Fruit fly (Drosophila melanogaster) whole organism, embryonic: ENCODE results near the gene CG3104.

Experiments
- Abd-B ChIP-seq: fragments of 200-800 bp; sonication (Bioruptor generic); optimal IDR thresholded peaks from 2 replicates; lab custom pipeline; 2018; ENCODE audit warnings: missing biosample characterization, mild to moderate bottlenecking, missing genetic modification characterization, moderate library complexity
- Atf-2 ChIP-seq: fragments of 200-800 bp; sonication (Bioruptor generic); optimal IDR thresholded peaks from 2 replicates; lab custom pipeline; 2016; ENCODE audit warnings: missing biosample characterization, missing genetic modification characterization
- CG10431 ChIP-seq: fragments of 200-800 bp; sonication (Bioruptor generic); optimal IDR thresholded peaks from 3 replicates; lab custom pipeline; 2018; ENCODE audit warnings: missing biosample characterization, mild to moderate bottlenecking, missing genetic modification characterization
- CG10959 ChIP-seq: fragments of 200-800 bp; sonication (Bioruptor generic); IDR thresholded peaks from 2 replicates; pipeline ENCODE4 v1.3.6; 2022; ENCODE audit warnings: missing biosample characterization, missing genetic modification characterization
- CG11085 ChIP-seq: fragments of 200-800 bp; sonication (Bioruptor generic); IDR thresholded peaks from 2 replicates; pipeline ENCODE4 v1.3.6; 2022; ENCODE audit warnings: missing biosample characterization, missing genetic modification characterization
- CG11247 ChIP-seq: fragments of 200-800 bp; sonication (Bioruptor generic); IDR thresholded peaks from 2 replicates; pipeline ENCODE4 v1.3.6; 2022; ENCODE audit warnings: missing biosample characterization, missing genetic modification characterization
- CG11504 ChIP-seq: fragments of 200-800 bp; sonication (Bioruptor generic); optimal IDR thresholded peaks from 3 replicates; lab custom pipeline; 2019; ENCODE audit warnings: missing biosample characterization, mild to moderate bottlenecking, missing genetic modification characterization, moderate library complexity
- CG12104 ChIP-seq: fragments of 200-800 bp; sonication (Bioruptor generic); optimal IDR thresholded peaks from 3 replicates; lab custom pipeline; 2016; ENCODE audit warnings: missing biosample characterization, missing genetic modification characterization
- CG12219 ChIP-seq: fragments of 200-800 bp; sonication (Bioruptor generic); optimal IDR thresholded peaks from 3 replicates; lab custom pipeline; 2018; ENCODE audit warnings: missing biosample characterization, mild to moderate bottlenecking, missing genetic modification characterization
- CG12236 ChIP-seq: fragments of 200-800 bp; sonication (Bioruptor generic); optimal IDR thresholded peaks from 2 replicates; lab custom pipeline; 2016; ENCODE audit warnings: missing biosample characterization, missing genetic modification characterization
- CG12744 ChIP-seq: fragments of 200-800 bp; sonication (Bioruptor generic); optimal IDR thresholded peaks from 2 replicates; lab custom pipeline; 2016; ENCODE audit warnings: missing biosample characterization, missing genetic modification characterization
- CG15601 ChIP-seq: fragments of 200-800 bp; sonication (Bioruptor generic); optimal IDR thresholded peaks from 3 replicates; lab custom pipeline; 2019; ENCODE audit warnings: missing biosample characterization, mild to moderate bottlenecking, missing genetic modification characterization, moderate library complexity
- CG2712 ChIP-seq: fragments of 200-800 bp; optimal IDR thresholded peaks from 3 replicates; lab custom pipeline; 2019; ENCODE audit warnings: missing biosample characterization, mild to moderate bottlenecking, missing genetic modification characterization, moderate library complexity
- CG31224 ChIP-seq: fragments of 200-800 bp; sonication (Bioruptor generic); IDR thresholded peaks from 2 replicates; pipeline ENCODE4 v1.3.6; 2022; ENCODE audit warnings: missing biosample characterization, missing genetic modification characterization
- CG31365 ChIP-seq: fragments of 200-800 bp; sonication (Bioruptor generic); optimal IDR thresholded peaks from 2 replicates; lab custom pipeline; 2018; ENCODE audit warnings: missing biosample characterization, mild to moderate bottlenecking, missing genetic modification characterization
- CG31441 ChIP-seq: fragments of 200-800 bp; sonication (Bioruptor generic); IDR thresholded peaks from 2 replicates; pipeline ENCODE4 v1.3.6; 2022; ENCODE audit warnings: missing biosample characterization, missing genetic modification characterization
- CG33557 ChIP-seq: fragments of 200-800 bp; sonication (Bioruptor generic); optimal IDR thresholded peaks from 2 replicates; lab custom pipeline; 2019; ENCODE audit warnings: missing biosample characterization, mild to moderate bottlenecking, missing genetic modification characterization, moderate library complexity
- CG3847 ChIP-seq: fragments of 200-800 bp; sonication (Bioruptor generic); IDR thresholded peaks from 2 replicates; pipeline ENCODE4 v1.3.6; 2022; ENCODE audit warnings: missing biosample characterization, missing genetic modification characterization
- CG3995 ChIP-seq: fragments of 200-800 bp; sonication (Bioruptor generic); optimal IDR thresholded peaks from 3 replicates; lab custom pipeline; 2016; ENCODE audit warnings: missing biosample characterization, missing genetic modification characterization
- CG4707 ChIP-seq: fragments of 200-800 bp; sonication (Bioruptor generic); optimal IDR thresholded peaks from 2 replicates; lab custom pipeline; 2018; ENCODE audit warnings: missing biosample characterization, mild to moderate bottlenecking, missing genetic modification characterization, moderate library complexity
- CG6791 ChIP-seq: fragments of 200-800 bp; sonication (Bioruptor generic); IDR thresholded peaks from 3 replicates; pipeline ENCODE4 v1.3.6; 2022; ENCODE audit warnings: missing biosample characterization, missing genetic modification characterization; ENCODE audit not compliant: partially characterized antibody
- CG6813 ChIP-seq: fragments of 200-800 bp; sonication (Bioruptor generic); optimal IDR thresholded peaks from 2 replicates; lab custom pipeline; 2017; ENCODE audit warnings: missing biosample characterization, missing genetic modification characterization, mild to moderate bottlenecking, moderate library complexity, missing genetic modification reagents
- CG8359 ChIP-seq: fragments of 200-800 bp; sonication (Bioruptor generic); optimal IDR thresholded peaks from 2 replicates; lab custom pipeline; 2017; ENCODE audit warnings: missing biosample characterization, mild to moderate bottlenecking, missing genetic modification characterization, borderline replicate concordance
- CG9932 ChIP-seq: fragments of 200-800 bp; sonication (Bioruptor generic); IDR thresholded peaks from 2 replicates; pipeline ENCODE4 v1.3.6; 2022; ENCODE audit warnings: missing biosample characterization, missing genetic modification characterization
- Dek ChIP-seq: fragments of 200-800 bp; sonication (Bioruptor generic); optimal IDR thresholded peaks from 3 replicates; lab custom pipeline; 2019; ENCODE audit warnings: missing biosample characterization, mild to moderate bottlenecking, missing genetic modification characterization, moderate library complexity
- ERR ChIP-seq: fragments of 200-800 bp; sonication (Bioruptor generic); optimal IDR thresholded peaks from 2 replicates; lab custom pipeline; 2016; ENCODE audit warnings: missing biosample characterization, missing genetic modification characterization
- Fer2 ChIP-seq: fragments of 200-800 bp; sonication (Bioruptor generic); optimal IDR thresholded peaks from 2 replicates; lab custom pipeline; 2018; ENCODE audit warnings: missing biosample characterization, mild to moderate bottlenecking, missing genetic modification characterization, moderate library complexity
- Hmr ChIP-seq: fragments of 200-800 bp; sonication (Bioruptor generic); optimal IDR thresholded peaks from 3 replicates; lab custom pipeline; 2017; ENCODE audit warnings: mild to moderate bottlenecking, missing biosample characterization, missing genetic modification reagents, missing genetic modification characterization
- Lim3 ChIP-seq: fragments of 200-800 bp; sonication (Bioruptor generic); IDR thresholded peaks from 2 replicates; pipeline ENCODE4 v1.3.6; 2022; ENCODE audit warnings: missing biosample characterization, missing genetic modification characterization
- MBD-R2 ChIP-seq: fragments of 200-800 bp; sonication (Bioruptor generic); IDR thresholded peaks from 2 replicates; pipeline ENCODE4 v1.3.6; 2022; ENCODE audit warnings: missing biosample characterization, missing genetic modification characterization
- Sox100B ChIP-seq: fragments of 200-800 bp; sonication (Bioruptor generic); optimal IDR thresholded peaks from 3 replicates; lab custom pipeline; 2018; ENCODE audit warnings: missing biosample characterization, mild to moderate bottlenecking, missing genetic modification characterization
- Stat92E ChIP-seq, 3 experiments: fragments of >200 bp in 2 of 3; fragments of 200-800 bp in 1 of 3; sonication (Bioruptor generic) in 1 of 3; optimal IDR thresholded peaks; 2 replicates each; lab custom pipeline; 2017 to 2019; ENCODE audit warnings: missing biosample characterization in 3 of 3, missing genetic modification characterization in 3 of 3, mild to moderate bottlenecking in 1 of 3, moderate library complexity in 1 of 3
- Tbp ChIP-seq: fragments of >200 bp; optimal IDR thresholded peaks from 2 replicates; lab custom pipeline; 2018; ENCODE audit warnings: missing biosample characterization, missing genetic modification characterization
- Xrp1 ChIP-seq: fragments of 200-800 bp; sonication (Bioruptor generic); IDR thresholded peaks from 2 replicates; pipeline ENCODE4 v1.3.6; 2022; ENCODE audit warnings: missing biosample characterization, missing genetic modification characterization
- YL-1 ChIP-seq: fragments of 200-800 bp; sonication (Bioruptor generic); optimal IDR thresholded peaks from 3 replicates; lab custom pipeline; 2017; ENCODE audit warnings: missing biosample characterization, mild to moderate bottlenecking, missing genetic modification characterization
- ato ChIP-seq: fragments of 200-800 bp; sonication (Bioruptor generic); IDR thresholded peaks from 2 replicates; pipeline ENCODE4 v1.3.6; 2022; ENCODE audit warnings: missing biosample characterization, missing genetic modification characterization; ENCODE audit not compliant: partially characterized antibody
- bbx ChIP-seq: fragments of 200-800 bp; sonication (Bioruptor generic); IDR thresholded peaks from 2 replicates; pipeline ENCODE4 v1.3.6; 2022; ENCODE audit warnings: missing biosample characterization, missing genetic modification characterization; ENCODE audit not compliant: partially characterized antibody
- da ChIP-seq: fragments of 200-800 bp; sonication (Bioruptor generic); optimal IDR thresholded peaks from 2 replicates; lab custom pipeline; 2016; ENCODE audit warnings: missing biosample characterization, missing genetic modification characterization
- dati ChIP-seq: fragments of 200-800 bp; sonication (Bioruptor generic); IDR thresholded peaks from 2 replicates; pipeline ENCODE4 v1.3.6; 2022; ENCODE audit warnings: missing biosample characterization, missing genetic modification characterization
- gem ChIP-seq: fragments of 200-800 bp; sonication (Bioruptor generic); optimal IDR thresholded peaks from 2 replicates; lab custom pipeline; 2019; ENCODE audit warnings: missing biosample characterization, mild to moderate bottlenecking, missing genetic modification characterization, moderate library complexity
- knrl ChIP-seq: fragments of 200-800 bp; sonication (Bioruptor generic); IDR thresholded peaks from 3 replicates; pipeline ENCODE4 v1.3.6; 2022; ENCODE audit warnings: missing biosample characterization, missing genetic modification characterization; ENCODE audit not compliant: partially characterized antibody
- lola ChIP-seq, 3 experiments: fragments of >200 bp in 2 of 3; fragments of 200-800 bp in 1 of 3; sonication (Bioruptor generic) in 1 of 3; optimal IDR thresholded peaks; 2 replicates each; lab custom pipeline; 2017 to 2019; ENCODE audit warnings: missing biosample characterization in 3 of 3, missing genetic modification characterization in 3 of 3, mild to moderate bottlenecking in 1 of 3, moderate library complexity in 1 of 3
- mam ChIP-seq: fragments of 200-800 bp; sonication (Bioruptor generic); optimal IDR thresholded peaks from 3 replicates; lab custom pipeline; 2016; ENCODE audit warnings: missing biosample characterization, missing genetic modification characterization
- nerfin-1 ChIP-seq: fragments of 200-800 bp; sonication (Bioruptor generic); optimal IDR thresholded peaks from 3 replicates; lab custom pipeline; 2019; ENCODE audit warnings: missing biosample characterization, mild to moderate bottlenecking, missing genetic modification characterization, moderate library complexity
- odd ChIP-seq: fragments of 200-800 bp; sonication (Bioruptor generic); optimal IDR thresholded peaks from 2 replicates; lab custom pipeline; 2017; ENCODE audit warnings: missing biosample characterization, mild to moderate bottlenecking, missing genetic modification characterization
- repo ChIP-seq: fragments of 200-800 bp; sonication (Bioruptor generic); optimal IDR thresholded peaks from 2 replicates; lab custom pipeline; 2016; ENCODE audit warnings: missing biosample characterization, missing genetic modification characterization
- sqz ChIP-seq: fragments of 200-800 bp; sonication (Bioruptor generic); optimal IDR thresholded peaks from 3 replicates; lab custom pipeline; 2018; ENCODE audit warnings: missing biosample characterization, mild to moderate bottlenecking, missing genetic modification characterization
- trem ChIP-seq: fragments of 200-800 bp; optimal IDR thresholded peaks from 3 replicates; lab custom pipeline; 2019; ENCODE audit warnings: missing biosample characterization, mild to moderate bottlenecking, missing genetic modification characterization, moderate library complexity
- z ChIP-seq: fragments of 200-800 bp; sonication (Bioruptor generic); IDR thresholded peaks from 3 replicates; pipeline ENCODE4 v1.3.6; 2022; ENCODE audit warnings: missing biosample characterization, missing genetic modification characterization

CG3104 gene

dm6 chr2L:2874542-2875194 lies 19.1 kb upstream of the CG3104 start, which contains the start of gene CG8814 (continued):
- peak; percentile 66 for TF ChIP-seq trem (tag; lab: Kevin White, UChicago)
- peak; percentile 75 for TF ChIP-seq CG2712 (tag; lab: Kevin White, UChicago)
- TF ChIP-seq Stat92E (GFP tag; optimal IDR thresholded peaks at IDR 0.05; lab: Kevin White, UChicago), result no peak
- TF ChIP-seq bbx (GFP tag; lab: Robert Waterston, UW), result peak; percentile 61
- no peak for TF ChIP-seq CG8359 (GFP tag; lab: Kevin White, UChicago)
- peak; percentile 89 for TF ChIP-seq knrl
- no peak for TF ChIP-seq CG12236 (GFP tag; lab: Kevin White, UChicago)
- TF ChIP-seq dati, result no peak
- peak; percentile 90 for TF ChIP-seq CG9932 (GFP tag; lab: Robert Waterston, UW)
- TF ChIP-seq CG3847 (GFP tag; lab: Robert Waterston, UW), result peak; percentile 73
- peak; percentile 75; the same call in 2 of the 3 replicates for TF ChIP-seq CG6791 (GFP tag; lab: Robert Waterston, UW)
- TF ChIP-seq Lim3 (GFP tag; lab: Robert Waterston, UW), result no peak
- TF ChIP-seq CG11504 (tag; lab: Kevin White, UChicago), result peak; percentile 72
- TF ChIP-seq MBD-R2, result peak; percentile 63
- peak; percentile 75 for TF ChIP-seq Dek (tag; lab: Kevin White, UChicago)
- peak; percentile 28; the same call in 1 of the 2 replicates for TF ChIP-seq Xrp1 (GFP tag; lab: Robert Waterston, UW)
- no peak for TF ChIP-seq Atf-2 (GFP tag; lab: Kevin White, UChicago)
- TF ChIP-seq Sox100B, result peak; percentile 62
- no peak for TF ChIP-seq sqz (GFP tag; lab: Kevin White, UChicago)
- no peak for TF ChIP-seq CG10959 (GFP tag; lab: Robert Waterston, UW)
- TF ChIP-seq CG11085 (GFP tag; lab: Robert Waterston, UW), result peak; percentile 69
- peak; percentile 69 for TF ChIP-seq Hmr (GFP tag; lab: Kevin White, UChicago)
- peak; percentile 18 for TF ChIP-seq Fer2
- TF ChIP-seq z (GFP tag; lab: Robert Waterston, UW), result no peak
- TF ChIP-seq CG3995 (GFP tag; lab: Kevin White, UChicago), result peak; percentile 62
- peak; percentile 68 for TF ChIP-seq CG15601 (tag; lab: Kevin White, UChicago)
- TF ChIP-seq da (GFP tag; lab: Kevin White, UChicago), result no peak
- TF ChIP-seq Tbp (GFP tag; lab: Kevin White, UChicago), result no peak
- TF ChIP-seq lola (GFP tag; optimal IDR thresholded peaks at IDR 0.05; lab: Kevin White, UChicago), result peak in 1 of 3 experiments; percentile 74
- TF ChIP-seq CG31224 (GFP tag; lab: Robert Waterston, UW), result peak; percentile 85
- TF ChIP-seq nerfin-1 (tag; lab: Kevin White, UChicago), result peak; percentile 54
- peak; percentile 40 for TF ChIP-seq CG33557
- TF ChIP-seq Abd-B (GFP tag; lab: Kevin White, UChicago), result peak; percentile 66
- TF ChIP-seq CG11247 (GFP tag; lab: Robert Waterston, UW), result peak; percentile 63; the same call in 1 of the 2 replicates
- no peak for TF ChIP-seq ato
- peak; percentile 75; the same call in 1 of the 2 replicates for TF ChIP-seq CG31441
- TF ChIP-seq CG31365 (tag; lab: Kevin White, UChicago), result no peak
- peak; percentile 68 for TF ChIP-seq CG12104
- peak; percentile 63 for TF ChIP-seq mam (GFP tag; lab: Kevin White, UChicago)
- TF ChIP-seq YL-1, result peak; percentile 31
- no peak for TF ChIP-seq CG6813
- TF ChIP-seq CG4707 (GFP tag; lab: Kevin White, UChicago), result no peak
- peak; percentile 17 for TF ChIP-seq CG12744 (GFP tag; lab: Kevin White, UChicago)
- TF ChIP-seq CG10431 (GFP tag; lab: Kevin White, UChicago), result no peak
- no peak for TF ChIP-seq CG12219 (GFP tag; lab: Kevin White, UChicago)
- TF ChIP-seq odd (GFP tag; lab: Kevin White, UChicago), result no peak
- TF ChIP-seq repo, result no peak
- TF ChIP-seq gem (tag; lab: Kevin White, UChicago), result peak; percentile 81
- TF ChIP-seq ERR, result no peak
